Worm (Caenorhabditis elegans) whole organism, late embryonic: Measurements from ENCODE around the gene C49F8.14.

Experiments used
- T23F11.4 ChIP-seq: fragments of 200-800 bp; sonication (Bioruptor generic); optimal IDR thresholded peaks from 2 replicates; lab custom pipeline; 2018; ENCODE audit warnings: mild to moderate bottlenecking, missing genetic modification characterization, missing compliant biosample characterization
- Y22D7AL.16 ChIP-seq: sonication (generic microtip); optimal IDR thresholded peaks from 2 replicates; lab custom pipeline; 2016; ENCODE audit warnings: missing genetic modification characterization, missing compliant biosample characterization
- ama-1 ChIP-seq: fragments of 150-350 bp; optimal IDR thresholded peaks from 2 replicates; lab custom pipeline; 2014
- ceh-14 ChIP-seq: sonication (generic microtip); optimal IDR thresholded peaks from 2 replicates; lab custom pipeline; 2016; ENCODE audit warnings: missing genotype, missing genetic modification characterization, missing compliant biosample characterization
- ceh-18 ChIP-seq: sonication (generic microtip); optimal IDR thresholded peaks from 2 replicates; lab custom pipeline; 2016; ENCODE audit warnings: missing genetic modification characterization, missing compliant biosample characterization
- ceh-19 ChIP-seq: fragments of 200-800 bp; sonication (Bioruptor generic); optimal IDR thresholded peaks from 2 replicates; lab custom pipeline; 2018; ENCODE audit warnings: mild to moderate bottlenecking, missing genetic modification characterization, missing compliant biosample characterization
- ceh-2 ChIP-seq: sonication (generic microtip); optimal IDR thresholded peaks from 2 replicates; lab custom pipeline; 2016; ENCODE audit warnings: missing genotype, missing genetic modification characterization, missing compliant biosample characterization
- ceh-22 ChIP-seq: sonication (generic microtip); optimal IDR thresholded peaks from 2 replicates; lab custom pipeline; 2017; ENCODE audit warnings: missing biosample characterization, missing genetic modification characterization
- ceh-24 ChIP-seq: sonication (generic microtip); optimal IDR thresholded peaks from 2 replicates; lab custom pipeline; 2016; ENCODE audit warnings: mild to moderate bottlenecking, missing genetic modification characterization, missing compliant biosample characterization
- ceh-30 ChIP-seq: fragments of 150-350 bp; optimal IDR thresholded peaks from 2 replicates; lab custom pipeline; 2014; ENCODE audit warnings: missing biosample characterization, missing genetic modification characterization
- ceh-34 ChIP-seq: sonication (generic microtip); optimal IDR thresholded peaks from 2 replicates; lab custom pipeline; 2016; ENCODE audit warnings: mild to moderate bottlenecking, missing genetic modification characterization, missing compliant biosample characterization
- ceh-45 ChIP-seq: fragments of 200-800 bp; sonication (Bioruptor generic); IDR thresholded peaks from 2 replicates; pipeline ENCODE4 v1.3.6; 2022; ENCODE audit warnings: missing genetic modification reagents, missing genetic modification characterization, missing compliant biosample characterization
- che-1 ChIP-seq: sonication (generic microtip); optimal IDR thresholded peaks from 2 replicates; lab custom pipeline; 2016; ENCODE audit warnings: mild to moderate bottlenecking, missing genetic modification characterization, missing compliant biosample characterization
- dmd-4 ChIP-seq: sonication (generic microtip); optimal IDR thresholded peaks from 2 replicates; lab custom pipeline; 2016; ENCODE audit warnings: borderline replicate concordance, missing genetic modification characterization, missing compliant biosample characterization
- elt-2 ChIP-seq: sonication (generic microtip); optimal IDR thresholded peaks from 2 replicates; lab custom pipeline; 2016; ENCODE audit warnings: missing genetic modification reagents, missing genetic modification characterization, missing compliant biosample characterization
- elt-4 ChIP-seq: sonication (generic microtip); optimal IDR thresholded peaks from 2 replicates; lab custom pipeline; 2016; ENCODE audit warnings: missing genetic modification characterization, missing compliant biosample characterization
- ets-4 ChIP-seq: sonication (generic microtip); optimal IDR thresholded peaks from 2 replicates; lab custom pipeline; 2016; ENCODE audit warnings: missing genetic modification characterization, missing compliant biosample characterization
- fax-1 ChIP-seq: sonication (generic microtip); optimal IDR thresholded peaks from 2 replicates; lab custom pipeline; 2016; ENCODE audit warnings: missing genotype, missing genetic modification characterization, missing compliant biosample characterization
- fkh-10 ChIP-seq: fragments of 150-350 bp; optimal IDR thresholded peaks from 2 replicates; lab custom pipeline; 2014; ENCODE audit warnings: missing biosample characterization, missing genetic modification reagents, missing genetic modification characterization
- hlh-15 ChIP-seq: sonication (generic microtip); optimal IDR thresholded peaks from 2 replicates; lab custom pipeline; 2016; ENCODE audit warnings: missing genetic modification characterization, missing compliant biosample characterization
- hlh-30 ChIP-seq: sonication (generic microtip); optimal IDR thresholded peaks from 2 replicates; lab custom pipeline; 2017; ENCODE audit warnings: antibody characterized with exemption, missing genetic modification characterization, missing compliant biosample characterization; ENCODE audit not compliant: insufficient read depth
- hlh-6 ChIP-seq: sonication (generic microtip); optimal IDR thresholded peaks from 2 replicates; lab custom pipeline; 2016; ENCODE audit warnings: missing genotype, missing genetic modification characterization, missing compliant biosample characterization
- madf-2 ChIP-seq: sonication (generic microtip); optimal IDR thresholded peaks from 2 replicates; lab custom pipeline; 2017; ENCODE audit warnings: missing genetic modification characterization, missing compliant biosample characterization
- mec-3 ChIP-seq: sonication (generic microtip); optimal IDR thresholded peaks from 2 replicates; lab custom pipeline; 2016; ENCODE audit warnings: borderline replicate concordance, missing genetic modification characterization, missing compliant biosample characterization
- nfya-1 ChIP-seq: sonication (generic microtip); optimal IDR thresholded peaks from 2 replicates; lab custom pipeline; 2017; ENCODE audit warnings: missing genetic modification characterization, mild to moderate bottlenecking, missing compliant biosample characterization, antibody characterized with exemption, moderate library complexity
- nhr-11 ChIP-seq: fragments of 150-350 bp; optimal IDR thresholded peaks from 2 replicates; lab custom pipeline; 2014; ENCODE audit warnings: missing biosample characterization, missing genetic modification characterization
- nhr-232 ChIP-seq: sonication (generic microtip); optimal IDR thresholded peaks from 2 replicates; lab custom pipeline; 2016; ENCODE audit warnings: missing genetic modification characterization, missing compliant biosample characterization
- odd-2 ChIP-seq: sonication (generic microtip); optimal IDR thresholded peaks from 2 replicates; lab custom pipeline; 2017; ENCODE audit warnings: antibody characterized with exemption, mild to moderate bottlenecking, missing genetic modification characterization, missing compliant biosample characterization
- pag-3 ChIP-seq: sonication (generic microtip); optimal IDR thresholded peaks from 2 replicates; lab custom pipeline; 2016; ENCODE audit warnings: missing compliant biosample characterization, missing genetic modification characterization, borderline replicate concordance
- pat-9 ChIP-seq: fragments of 200-800 bp; sonication (Bioruptor generic); optimal IDR thresholded peaks from 2 replicates; lab custom pipeline; 2018; ENCODE audit warnings: mild to moderate bottlenecking, missing genetic modification characterization, moderate library complexity, missing compliant biosample characterization
- pax-1 ChIP-seq: fragments of 150-350 bp; optimal IDR thresholded peaks from 2 replicates; lab custom pipeline; 2014; ENCODE audit warnings: missing biosample characterization, missing genetic modification characterization
- pqm-1 ChIP-seq: sonication (generic microtip); optimal IDR thresholded peaks from 2 replicates; lab custom pipeline; 2016; ENCODE audit warnings: missing genetic modification characterization, missing compliant biosample characterization
- pros-1 ChIP-seq: fragments of 150-350 bp; optimal IDR thresholded peaks from 2 replicates; lab custom pipeline; 2014; ENCODE audit warnings: missing biosample characterization, missing genetic modification reagents, missing genetic modification characterization
- ref-2 ChIP-seq: sonication (generic microtip); optimal IDR thresholded peaks from 2 replicates; lab custom pipeline; 2016; ENCODE audit warnings: missing genetic modification characterization, missing compliant biosample characterization
- sox-2 ChIP-seq: fragments of 200-800 bp; sonication (Bioruptor generic); IDR thresholded peaks from 2 replicates; pipeline ENCODE4 v1.3.6; 2022; ENCODE audit warnings: missing genetic modification reagents, missing genetic modification characterization, missing compliant biosample characterization
- sox-4 ChIP-seq: sonication (generic microtip); optimal IDR thresholded peaks from 2 replicates; lab custom pipeline; 2017; ENCODE audit warnings: mild to moderate bottlenecking, missing genetic modification characterization, inconsistent platforms, missing compliant biosample characterization
- syd-9 ChIP-seq: sonication (generic microtip); optimal IDR thresholded peaks from 2 replicates; lab custom pipeline; 2016; ENCODE audit warnings: mild to moderate bottlenecking, missing genetic modification characterization, moderate library complexity, missing compliant biosample characterization
- unc-42 ChIP-seq: sonication (generic microtip); optimal IDR thresholded peaks from 2 replicates; lab custom pipeline; 2016; ENCODE audit warnings: missing genotype, missing genetic modification characterization, missing compliant biosample characterization
- zip-5 ChIP-seq: sonication (generic microtip); optimal IDR thresholded peaks from 2 replicates; lab custom pipeline; 2016; ENCODE audit warnings: missing genetic modification characterization, missing compliant biosample characterization
- ztf-16 ChIP-seq: sonication (generic microtip); optimal IDR thresholded peaks from 2 replicates; lab custom pipeline; 2017; ENCODE audit warnings: missing genetic modification characterization, missing compliant biosample characterization

The C49F8.14 gene

ce11 chrX:13347251-13347650 lies 29.5 kb downstream of the C49F8.14 start:
- no peak for TF ChIP-seq sox-2
- TF ChIP-seq Y22D7AL.16 (tag; lab: Kevin White, UChicago), result no peak
- no peak for TF ChIP-seq pqm-1
- no peak for TF ChIP-seq ref-2
- TF ChIP-seq unc-42 (tag; lab: Kevin White, UChicago), result no peak
- no peak for TF ChIP-seq madf-2 (tag; lab: Kevin White, UChicago)
- TF ChIP-seq ceh-45 (GFP tag; lab: Robert Waterston, UW), result no peak
- no peak for TF ChIP-seq syd-9 (tag; lab: Kevin White, UChicago)
- no peak for TF ChIP-seq elt-2 (tag; lab: Kevin White, UChicago)
- no peak for TF ChIP-seq sox-4
- TF ChIP-seq ceh-22, result no peak
- no peak for TF ChIP-seq pat-9 (tag; lab: Kevin White, UChicago)
- TF ChIP-seq che-1 (tag; lab: Kevin White, UChicago), result no peak
- TF ChIP-seq nhr-232 (tag; lab: Kevin White, UChicago), result no peak
- TF ChIP-seq fkh-10 (GFP tag; lab: Kevin White, UChicago), result no peak
- TF ChIP-seq elt-4 (tag; lab: Kevin White, UChicago), result no peak
- no peak for TF ChIP-seq nhr-11 (tag; lab: Kevin White, UChicago)
- no peak for TF ChIP-seq hlh-15 (tag; lab: Kevin White, UChicago)
- TF ChIP-seq dmd-4 (tag; lab: Kevin White, UChicago), result no peak
- TF ChIP-seq pax-1, result no peak

ce11 chrX:13341853-13342252 lies 34.9 kb downstream of the C49F8.14 start:
- no peak for TF ChIP-seq ceh-18 (tag; lab: Kevin White, UChicago)
- no peak for TF ChIP-seq T23F11.4 (GFP tag; lab: Kevin White, UChicago)
- no peak for TF ChIP-seq ets-4 (tag; lab: Kevin White, UChicago)
- TF ChIP-seq sox-2, result no peak
- no peak for TF ChIP-seq ceh-2 (tag; lab: Kevin White, UChicago)
- no peak for TF ChIP-seq pqm-1
- TF ChIP-seq ref-2, result no peak
- no peak for TF ChIP-seq ceh-24 (tag; lab: Kevin White, UChicago)
- no peak for TF ChIP-seq pros-1 (tag; lab: Kevin White, UChicago)
- TF ChIP-seq ama-1, result no peak
- no peak for TF ChIP-seq hlh-6 (tag; lab: Kevin White, UChicago)
- TF ChIP-seq pat-9 (tag; lab: Kevin White, UChicago), result no peak
- no peak for TF ChIP-seq mec-3 (tag; lab: Kevin White, UChicago)
- TF ChIP-seq pag-3 (tag; lab: Kevin White, UChicago), result no peak
- no peak for TF ChIP-seq Y22D7AL.16 (tag; lab: Kevin White, UChicago)
- no peak for TF ChIP-seq zip-5 (tag; lab: Kevin White, UChicago)

ce11 chrX:13340970-13341369 lies 35.8 kb downstream of the C49F8.14 start:
- TF ChIP-seq ceh-18 (tag; lab: Kevin White, UChicago) (peak; percentile 42), odd-2 (tag; lab: Kevin White, UChicago) (no peak)

- TF ChIP-seq hlh-15 (tag; lab: Kevin White, UChicago) (no peak), madf-2 (tag; lab: Kevin White, UChicago) (no peak), pat-9 (tag; lab: Kevin White, UChicago) (no peak), ceh-14 (tag; lab: Kevin White, UChicago) (no peak), nfya-1 (no peak), odd-2 (tag; lab: Kevin White, UChicago) (no peak)
Observed at ce11 chrX:13339029-13339626, 37.6 kb downstream of the C49F8.14 start.

- TF ChIP-seq ets-4 (tag; lab: Kevin White, UChicago) (no peak), zip-5 (tag; lab: Kevin White, UChicago) (no peak), hlh-30 (no peak), ceh-34 (no peak), ceh-14 (tag; lab: Kevin White, UChicago) (no peak), ceh-30 (tag; lab: Kevin White, UChicago) (no peak), fax-1 (tag; lab: Kevin White, UChicago) (no peak), odd-2 (tag; lab: Kevin White, UChicago) (no peak), ztf-16 (no peak), ceh-19 (GFP tag; lab: Kevin White, UChicago) (no peak), ceh-24 (tag; lab: Kevin White, UChicago) (no peak)
Observed at ce11 chrX:13337728-13338127, 39.0 kb downstream of the C49F8.14 start, which contains the start of gene ptr-24. Gene ptr-24, plus strand, starts transcription at chrX:13338028.
